Fruit fly (Drosophila melanogaster) whole organism, embryonic: ENCODE data around the gene Tbc1d22.

Experiments
- CG12659 ChIP-seq: fragments of 200-800 bp; sonication (Bioruptor generic); optimal IDR thresholded peaks from 3 replicates; lab custom pipeline; 2017; ENCODE audit warnings: mild to moderate bottlenecking, missing biosample characterization, missing genetic modification reagents, missing genetic modification characterization
- CG13894 ChIP-seq: fragments of 200-800 bp; sonication (Bioruptor generic); optimal IDR thresholded peaks from 3 replicates; lab custom pipeline; 2018; ENCODE audit warnings: missing biosample characterization, mild to moderate bottlenecking, missing genetic modification characterization, moderate library complexity
- CG14710 ChIP-seq: fragments of 200-800 bp; sonication (Bioruptor generic); optimal IDR thresholded peaks from 3 replicates; lab custom pipeline; 2019; ENCODE audit warnings: missing biosample characterization, mild to moderate bottlenecking, missing genetic modification characterization, moderate library complexity
- CG14860 ChIP-seq: fragments of 200-800 bp; sonication (Bioruptor generic); IDR thresholded peaks from 3 replicates; pipeline ENCODE4 v1.3.6; 2022; ENCODE audit warnings: missing biosample characterization, missing genetic modification characterization; ENCODE audit not compliant: partially characterized antibody
- CG15514 ChIP-seq: fragments of 200-800 bp; sonication (Bioruptor generic); optimal IDR thresholded peaks from 3 replicates; lab custom pipeline; 2017; ENCODE audit warnings: missing biosample characterization, missing genetic modification characterization, mild to moderate bottlenecking, moderate library complexity, missing genetic modification reagents
- CG16863 ChIP-seq: fragments of 200-800 bp; sonication (Bioruptor generic); optimal IDR thresholded peaks from 3 replicates; lab custom pipeline; 2016; ENCODE audit warnings: missing biosample characterization, missing genetic modification characterization
- CG18599 ChIP-seq: fragments of 200-800 bp; sonication (Bioruptor generic); optimal IDR thresholded peaks from 3 replicates; lab custom pipeline; 2017; ENCODE audit warnings: missing biosample characterization, missing genetic modification characterization, mild to moderate bottlenecking, moderate library complexity, missing genetic modification reagents
- CG33557 ChIP-seq: fragments of 200-800 bp; sonication (Bioruptor generic); optimal IDR thresholded peaks from 2 replicates; lab custom pipeline; 2019; ENCODE audit warnings: missing biosample characterization, mild to moderate bottlenecking, missing genetic modification characterization, moderate library complexity
- CG43689 ChIP-seq: fragments of 200-800 bp; sonication (Bioruptor generic); IDR thresholded peaks from 2 replicates; pipeline ENCODE4 v1.3.6; 2022; ENCODE audit warnings: missing biosample characterization, missing genetic modification characterization
- CG4617 ChIP-seq: fragments of 200-800 bp; sonication (Bioruptor generic); optimal IDR thresholded peaks from 3 replicates; lab custom pipeline; 2016; ENCODE audit warnings: missing biosample characterization, missing genetic modification characterization, borderline replicate concordance
- CG6765 ChIP-seq: fragments of 200-800 bp; sonication (Bioruptor generic); optimal IDR thresholded peaks from 3 replicates; lab custom pipeline; 2017; ENCODE audit warnings: missing biosample characterization, mild to moderate bottlenecking, missing genetic modification characterization
- CG7745 ChIP-seq: fragments of 200-800 bp; sonication (Bioruptor generic); optimal IDR thresholded peaks from 2 replicates; lab custom pipeline; 2018; ENCODE audit warnings: missing biosample characterization, mild to moderate bottlenecking, missing genetic modification characterization, moderate library complexity
- Dad ChIP-seq: fragments of 200-800 bp; sonication (Bioruptor generic); optimal IDR thresholded peaks from 3 replicates; lab custom pipeline; 2016; ENCODE audit warnings: missing biosample characterization, missing genetic modification characterization
- Dbx ChIP-seq: fragments of 200-800 bp; sonication (Bioruptor generic); IDR thresholded peaks from 3 replicates; pipeline ENCODE4 v1.3.6; 2022; ENCODE audit warnings: missing biosample characterization, missing genetic modification characterization
- Dp ChIP-seq: fragments of 200-800 bp; sonication (Bioruptor generic); optimal IDR thresholded peaks from 2 replicates; lab custom pipeline; 2018; ENCODE audit warnings: missing biosample characterization, mild to moderate bottlenecking, missing genetic modification characterization, moderate library complexity
- E2f2 ChIP-seq: fragments of 200-800 bp; sonication (Bioruptor generic); IDR thresholded peaks from 2 replicates; pipeline ENCODE4 v1.3.6; 2022; ENCODE audit warnings: missing biosample characterization, missing genetic modification characterization
- ERR ChIP-seq: fragments of 200-800 bp; sonication (Bioruptor generic); optimal IDR thresholded peaks from 2 replicates; lab custom pipeline; 2016; ENCODE audit warnings: missing biosample characterization, missing genetic modification characterization
- Fer1 ChIP-seq: fragments of 200-800 bp; sonication (Bioruptor generic); optimal IDR thresholded peaks from 2 replicates; lab custom pipeline; 2017; ENCODE audit warnings: missing biosample characterization, mild to moderate bottlenecking, missing genetic modification characterization
- GATAe ChIP-seq: fragments of 200-800 bp; sonication (Bioruptor generic); conservative IDR thresholded peaks from 2 replicates; pipeline ENCODE4 v1.3.6; 2022; ENCODE audit warnings: missing biosample characterization, missing genetic modification characterization
- Hsf ChIP-seq: fragments of 200-800 bp; sonication (Bioruptor generic); optimal IDR thresholded peaks from 3 replicates; lab custom pipeline; 2016; ENCODE audit warnings: missing biosample characterization, missing genetic modification characterization
- Jarid2 ChIP-seq: fragments of 200-800 bp; sonication (Bioruptor generic); optimal IDR thresholded peaks from 3 replicates; lab custom pipeline; 2017; ENCODE audit warnings: mild to moderate bottlenecking, missing biosample characterization, missing genetic modification reagents, missing genetic modification characterization
- MBD-R2 ChIP-seq: fragments of 200-800 bp; sonication (Bioruptor generic); IDR thresholded peaks from 2 replicates; pipeline ENCODE4 v1.3.6; 2022; ENCODE audit warnings: missing biosample characterization, missing genetic modification characterization
- Meics ChIP-seq: fragments of 200-800 bp; sonication (Bioruptor generic); optimal IDR thresholded peaks from 2 replicates; lab custom pipeline; 2017; ENCODE audit warnings: missing biosample characterization, mild to moderate bottlenecking, missing genetic modification characterization
- Stat92E ChIP-seq, 3 experiments: fragments of >200 bp in 2 of 3; fragments of 200-800 bp in 1 of 3; sonication (Bioruptor generic) in 1 of 3; optimal IDR thresholded peaks; 2 replicates each; lab custom pipeline; 2017 to 2019; ENCODE audit warnings: missing biosample characterization in 3 of 3, missing genetic modification characterization in 3 of 3, mild to moderate bottlenecking in 1 of 3, moderate library complexity in 1 of 3
- ase ChIP-seq: fragments of 200-800 bp; sonication (Bioruptor generic); IDR thresholded peaks from 3 replicates; pipeline ENCODE4 v1.3.6; 2022; ENCODE audit warnings: missing biosample characterization, missing genetic modification characterization
- ash1 ChIP-seq: fragments of 200-800 bp; sonication (Bioruptor generic); optimal IDR thresholded peaks from 2 replicates; lab custom pipeline; 2018; ENCODE audit warnings: missing biosample characterization, mild to moderate bottlenecking, missing genetic modification characterization
- cg ChIP-seq: fragments of 200-800 bp; sonication (Bioruptor generic); optimal IDR thresholded peaks from 3 replicates; lab custom pipeline; 2019; ENCODE audit warnings: missing biosample characterization, mild to moderate bottlenecking, missing genetic modification characterization, moderate library complexity
- chm ChIP-seq: fragments of 200-800 bp; sonication (Bioruptor generic); IDR thresholded peaks from 2 replicates; pipeline ENCODE4 v1.3.6; 2022; ENCODE audit warnings: missing biosample characterization, missing genetic modification characterization
- crp ChIP-seq, 2 experiments: fragments of 200-800 bp; sonication (Bioruptor generic); optimal IDR thresholded peaks; 2 replicates in 1 of 2; 3 replicates in 1 of 2; lab custom pipeline; 2017; ENCODE audit warnings: missing biosample characterization in 2 of 2, missing genetic modification characterization in 2 of 2, mild to moderate bottlenecking in 1 of 2, moderate library complexity in 1 of 2
- dm ChIP-seq: fragments of 200-800 bp; sonication (Bioruptor generic); optimal IDR thresholded peaks from 3 replicates; lab custom pipeline; 2016; ENCODE audit warnings: missing biosample characterization, missing genetic modification characterization
- eve ChIP-seq, 2 experiments: fragments of >200 bp; optimal IDR thresholded peaks; 2 replicates each; lab custom pipeline; 2017; ENCODE audit warnings: missing biosample characterization in 2 of 2, missing genetic modification characterization in 2 of 2
- ewg ChIP-seq: fragments of 200-800 bp; sonication (Bioruptor generic); optimal IDR thresholded peaks from 3 replicates; lab custom pipeline; 2017; ENCODE audit warnings: mild to moderate bottlenecking, missing biosample characterization, missing genetic modification reagents, missing genetic modification characterization
- ftz-f1 ChIP-seq: fragments of 200-800 bp; sonication (Bioruptor generic); optimal IDR thresholded peaks from 2 replicates; lab custom pipeline; 2016; ENCODE audit warnings: missing biosample characterization, missing genetic modification characterization
- gce ChIP-seq: fragments of 200-800 bp; sonication (Bioruptor generic); IDR thresholded peaks from 3 replicates; pipeline ENCODE4 v1.3.6; 2022; ENCODE audit warnings: missing biosample characterization, missing genetic modification characterization
- gem ChIP-seq: fragments of 200-800 bp; sonication (Bioruptor generic); optimal IDR thresholded peaks from 2 replicates; lab custom pipeline; 2019; ENCODE audit warnings: missing biosample characterization, mild to moderate bottlenecking, missing genetic modification characterization, moderate library complexity
- gro ChIP-seq: fragments of 200-800 bp; sonication (Bioruptor generic); optimal IDR thresholded peaks from 2 replicates; lab custom pipeline; 2016; ENCODE audit warnings: missing biosample characterization, missing genetic modification characterization
- hkb ChIP-seq, 2 experiments: fragments of 200-800 bp in 1 of 2; fragments of >200 bp in 1 of 2; sonication (Bioruptor generic) in 1 of 2; IDR thresholded peaks in 1 of 2; optimal IDR thresholded peaks in 1 of 2; 2 replicates each; pipeline versions ENCODE4 v1.3.6 to Lab custom; 2017 to 2022; ENCODE audit warnings: missing biosample characterization in 1 of 2, missing genetic modification characterization in 1 of 2
- insv ChIP-seq, 2 experiments: fragments of 200-800 bp; sonication (Bioruptor generic); optimal IDR thresholded peaks; 3 replicates each; lab custom pipeline; 2016 to 2018; ENCODE audit warnings: missing biosample characterization in 2 of 2, missing genetic modification characterization in 2 of 2
- kni ChIP-seq: fragments of 200-800 bp; sonication (Bioruptor generic); optimal IDR thresholded peaks from 3 replicates; lab custom pipeline; 2017; ENCODE audit warnings: mild to moderate bottlenecking, missing biosample characterization, missing genetic modification reagents, missing genetic modification characterization
- phol ChIP-seq: fragments of 200-800 bp; sonication (Bioruptor generic); optimal IDR thresholded peaks from 3 replicates; lab custom pipeline; 2018; ENCODE audit warnings: missing biosample characterization, mild to moderate bottlenecking, missing genetic modification characterization, moderate library complexity
- pros ChIP-seq: fragments of 200-800 bp; sonication (Bioruptor generic); optimal IDR thresholded peaks from 3 replicates; lab custom pipeline; 2019; ENCODE audit warnings: missing biosample characterization, mild to moderate bottlenecking, missing genetic modification characterization, moderate library complexity
- pzg ChIP-seq: fragments of 200-800 bp; sonication (Bioruptor generic); optimal IDR thresholded peaks from 3 replicates; lab custom pipeline; 2018; ENCODE audit warnings: missing biosample characterization, mild to moderate bottlenecking, missing genetic modification characterization, moderate library complexity
- ssp ChIP-seq: fragments of 200-800 bp; sonication (Bioruptor generic); IDR thresholded peaks from 2 replicates; pipeline ENCODE4 v1.3.6; 2022; ENCODE audit warnings: missing biosample characterization, missing genetic modification characterization
- trem ChIP-seq: fragments of 200-800 bp; optimal IDR thresholded peaks from 3 replicates; lab custom pipeline; 2019; ENCODE audit warnings: missing biosample characterization, mild to moderate bottlenecking, missing genetic modification characterization, moderate library complexity
- yki ChIP-seq: fragments of >200 bp; optimal IDR thresholded peaks from 3 replicates; lab custom pipeline; 2018
- zfh1 ChIP-seq: fragments of 200-800 bp; sonication (Bioruptor generic); IDR thresholded peaks from 3 replicates; pipeline ENCODE4 v1.3.6; 2022; ENCODE audit warnings: missing biosample characterization, missing genetic modification characterization

Tbc1d22 gene

DNA sequence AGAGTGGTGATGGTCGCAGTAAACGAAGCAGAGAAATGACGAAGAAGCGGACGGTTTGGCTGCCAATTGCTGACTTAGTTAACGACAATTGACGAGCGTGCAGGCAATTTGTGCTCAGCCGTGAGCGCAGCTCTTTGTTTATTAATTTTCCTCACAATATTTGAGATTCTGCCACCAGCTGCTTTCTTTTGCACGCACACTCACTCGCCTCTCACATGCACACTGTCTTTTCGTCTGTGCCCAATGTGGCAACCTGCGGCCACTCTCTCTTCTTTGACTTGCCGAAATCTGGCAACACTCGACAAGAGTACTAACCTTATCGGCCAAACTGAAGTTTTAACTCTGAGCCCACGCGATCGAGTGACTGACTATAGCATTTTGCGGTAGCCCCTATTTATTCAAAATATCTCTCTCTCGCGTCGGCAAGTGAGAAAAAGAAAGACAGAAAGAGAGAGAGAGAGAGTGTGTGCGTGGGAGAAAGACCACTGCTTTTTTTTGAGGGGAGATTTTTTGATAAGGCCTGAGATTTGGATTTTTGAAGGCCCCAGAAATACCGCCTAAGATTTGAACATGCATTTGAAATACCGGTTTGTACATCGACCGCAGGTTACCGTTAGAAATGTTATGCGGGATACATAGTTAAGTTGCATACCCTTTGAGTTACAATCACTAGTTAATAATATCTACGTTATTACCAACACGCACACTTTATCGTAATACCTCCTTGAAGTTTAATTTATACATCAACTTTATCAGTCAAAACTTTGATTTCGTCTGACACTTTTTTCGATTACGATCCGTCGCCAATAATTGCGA is 41.4 kb upstream of the Tbc1d22 start, which contains the start of gene Mvl (continued):
- TF ChIP-seq ewg (GFP tag; lab: Kevin White, UChicago) = peak; percentile 82
- TF ChIP-seq Meics (GFP tag; lab: Kevin White, UChicago) = no peak
- TF ChIP-seq gem = no peak
- no peak for TF ChIP-seq ase (GFP tag; lab: Robert Waterston, UW)
- peak; percentile 46 for TF ChIP-seq dm (GFP tag; lab: Kevin White, UChicago)
- TF ChIP-seq CG14860 (GFP tag; lab: Robert Waterston, UW) = 0 out of 3 replicates have a peak, but pooled peaks have one; percentile 25
- TF ChIP-seq phol (tag; lab: Kevin White, UChicago) = peak; percentile 2
- TF ChIP-seq CG4617 = peak; percentile 62
- TF ChIP-seq Dad (GFP tag; lab: Kevin White, UChicago) = no peak
- peak; percentile 53 for TF ChIP-seq yki (lab: Kevin White, UChicago)
- peak; percentile 34 for TF ChIP-seq CG14710 (tag; lab: Kevin White, UChicago)
- TF ChIP-seq CG18599 (GFP tag; lab: Kevin White, UChicago) = peak; percentile 37
- TF ChIP-seq CG15514 (GFP tag; lab: Kevin White, UChicago) = peak; percentile 57
- TF ChIP-seq ssp (GFP tag; lab: Robert Waterston, UW) = no peak
- peak; percentile 83 for TF ChIP-seq cg (GFP tag; lab: Kevin White, UChicago)
- TF ChIP-seq MBD-R2 (GFP tag; lab: Robert Waterston, UW) = peak; percentile 49; the same call in 1 of the 2 replicates
- TF ChIP-seq trem (tag; lab: Kevin White, UChicago) = peak; percentile 56
- peak in 1 of 3 experiments; percentile 14 for TF ChIP-seq Stat92E (GFP tag; optimal IDR thresholded peaks at IDR 0.05; lab: Kevin White, UChicago)
- peak; percentile 5 for TF ChIP-seq CG7745 (tag; lab: Kevin White, UChicago)
- peak; percentile 72 for TF ChIP-seq pzg (GFP tag; lab: Kevin White, UChicago)
- TF ChIP-seq ftz-f1 = peak; percentile 82
- TF ChIP-seq ash1 (GFP tag; lab: Kevin White, UChicago) = peak; percentile 12
- peak in 1 of 2 experiments; percentile 72 for TF ChIP-seq crp (GFP tag; optimal IDR thresholded peaks at IDR 0.05; lab: Kevin White, UChicago)
- no peak for TF ChIP-seq Hsf
- TF ChIP-seq CG6765 (GFP tag; lab: Kevin White, UChicago) = peak; percentile 20
- TF ChIP-seq insv (GFP tag; optimal IDR thresholded peaks at IDR 0.05; lab: Kevin White, UChicago) = peak in 1 of 2 experiments; percentile 18
- 0 out of 3 replicates have a peak, but pooled peaks have one; percentile 9 for TF ChIP-seq Dbx (GFP tag; lab: Robert Waterston, UW)
- TF ChIP-seq gro = peak; percentile 48
- peak; percentile 29 for TF ChIP-seq Fer1
- TF ChIP-seq chm (GFP tag; lab: Robert Waterston, UW) = peak; percentile 55; the same call in 1 of the 2 replicates
- TF ChIP-seq Dp (GFP tag; lab: Kevin White, UChicago) = peak; percentile 79
- TF ChIP-seq kni (GFP tag; lab: Kevin White, UChicago) = peak; percentile 58
- TF ChIP-seq CG43689 (GFP tag; lab: Robert Waterston, UW) = no peak
- TF ChIP-seq pros = peak; percentile 79
- TF ChIP-seq gce (GFP tag; lab: Robert Waterston, UW) = no peak
- TF ChIP-seq CG33557 (GFP tag; lab: Kevin White, UChicago) = no peak
- no peak for TF ChIP-seq CG16863 (GFP tag; lab: Kevin White, UChicago)
- 0 out of 3 replicates have a peak, but pooled peaks have one; percentile 21 for TF ChIP-seq zfh1 (GFP tag; lab: Robert Waterston, UW)
- TF ChIP-seq CG12659 (GFP tag; lab: Kevin White, UChicago) = peak; percentile 39
- TF ChIP-seq GATAe (GFP tag; lab: Robert Waterston, UW) = 0 out of 2 replicates have a peak, but pooled peaks have one; percentile 10
- peak; percentile 74 for TF ChIP-seq Jarid2 (GFP tag; lab: Kevin White, UChicago)
- peak in 1 of 2 experiments; percentile 73 for TF ChIP-seq eve (GFP tag; optimal IDR thresholded peaks at IDR 0.05; lab: Kevin White, UChicago)
- peak; percentile 54 for TF ChIP-seq hkb (optimal IDR thresholded peaks at IDR 0.05; lab: Kevin White, UChicago)
- 0 out of 2 replicates have a peak, but pooled peaks have one; percentile 22 for TF ChIP-seq hkb (GFP tag; IDR thresholded peaks at IDR 0.05; lab: Robert Waterston, UW)
- peak; percentile 82; the same call in 1 of the 2 replicates for TF ChIP-seq E2f2
- peak; percentile 96 for TF ChIP-seq CG13894
- peak; percentile 8 for TF ChIP-seq ERR
